Fruit fly (Drosophila melanogaster): ENCODE measurements around the gene CG16753.
A peak's percentile ranks its signal among the peaks of the same experiment; 100 is the strongest.

DNA sequence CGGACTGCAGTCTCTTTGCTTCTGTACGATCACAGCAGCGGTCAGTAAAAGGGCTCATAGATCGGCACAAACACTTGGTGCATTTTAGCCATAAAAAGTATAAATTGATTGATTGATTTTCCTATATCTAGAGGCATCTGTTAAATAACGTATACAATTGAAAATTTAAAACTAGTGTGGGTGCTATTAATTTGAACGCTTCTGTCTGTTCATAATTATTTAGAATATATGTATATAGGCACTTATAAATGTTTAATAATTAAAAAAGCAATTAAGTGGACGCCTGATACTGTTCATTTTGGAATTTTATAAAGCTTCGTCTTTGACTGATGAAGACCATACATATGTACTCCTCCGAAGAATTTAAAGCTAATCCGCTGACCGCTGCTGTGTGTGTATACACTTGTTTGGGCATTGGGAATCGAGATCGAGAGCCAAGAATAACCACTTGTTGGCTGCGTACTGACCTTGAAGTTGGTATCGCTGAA is 9.6 kb upstream of the CG16753 start:
- TF ChIP-seq Mnt (GFP tag; optimal IDR thresholded peaks at IDR 0.05) (no peak), Clk (GFP tag; optimal IDR thresholded peaks at IDR 0.05) (no peak), CG7045 (GFP tag; optimal IDR thresholded peaks at IDR 0.05) (peak; percentile 28), Crg-1 (GFP tag; optimal IDR thresholded peaks at IDR 0.05) (no peak), toe (GFP tag; optimal IDR thresholded peaks at IDR 0.05) (no peak), cnc (optimal IDR thresholded peaks at IDR 0.05) (no peak), CG12768 (GFP tag; optimal IDR thresholded peaks at IDR 0.05) (peak; percentile 29)

Measured in whole organism, adult.